Worm (Caenorhabditis elegans) whole organism, L1 larva: ENCODE data around the gene K01A6.5.

Source experiments
- ceh-82 ChIP-seq, 3 experiments: fragments of 150-350 bp in 1 of 3; sonication (generic microtip) in 2 of 3; optimal IDR thresholded peaks; 2 replicates each; lab custom pipeline; 2014 to 2017; ENCODE audit warnings: missing biosample characterization in 3 of 3, missing genetic modification characterization in 3 of 3
- lir-3 ChIP-seq: sonication (generic microtip); optimal IDR thresholded peaks from 2 replicates; lab custom pipeline; 2016; ENCODE audit warnings: mild to moderate bottlenecking, missing genetic modification characterization, moderate library complexity, missing compliant biosample characterization; ENCODE audit not compliant: poor library complexity
- nhr-71 ChIP-seq: sonication (generic microtip); optimal IDR thresholded peaks from 2 replicates; lab custom pipeline; 2016; ENCODE audit warnings: mild to moderate bottlenecking, missing genetic modification characterization, moderate library complexity, missing compliant biosample characterization
- snpc-4 ChIP-seq: fragments of 150-350 bp; optimal IDR thresholded peaks from 2 replicates; lab custom pipeline; 2014; ENCODE audit warnings: missing biosample characterization, missing genetic modification characterization
- unc-62 ChIP-seq: fragments of 150-350 bp; optimal IDR thresholded peaks from 2 replicates; lab custom pipeline; 2014; ENCODE audit warnings: missing biosample characterization, missing genetic modification reagents, missing genetic modification characterization

- TF ChIP-seq snpc-4 (no peak), unc-62 (no peak), nhr-71 (tag; lab: Kevin White, UChicago) (no peak), ceh-82 (tag; optimal IDR thresholded peaks at IDR 0.05; lab: Kevin White, UChicago) (no peak), lir-3 (no peak)
Measured at ce11 chrIV:11787793-11788192, 45.3 kb downstream of the K01A6.5 start.
